Worm (Caenorhabditis elegans): ENCODE measurements around the gene odr-8.

odr-8 gene

DNA sequence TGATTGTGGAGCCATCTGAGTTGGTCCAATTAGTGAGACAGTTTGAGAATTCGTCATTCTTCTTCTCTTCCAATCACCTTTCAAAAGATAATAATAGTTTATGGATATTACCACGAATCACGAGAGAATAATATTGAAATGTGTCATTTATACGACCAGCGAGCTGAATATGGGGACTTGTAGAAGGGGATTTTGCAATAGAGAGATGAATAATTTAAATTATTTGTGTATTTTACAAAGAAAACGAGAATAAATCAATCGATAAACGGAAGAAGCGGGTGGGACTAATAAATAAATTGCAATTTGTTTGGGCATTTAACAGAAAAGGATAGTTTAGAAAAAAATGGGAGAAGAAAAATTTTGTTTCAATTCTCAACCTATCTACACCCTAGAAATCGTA, at the start of gene odr-8:
odr-8 (minus strand) TSS at position 101 of the 400 bp plus-strand sequence.
- TF ChIP-seq nhr-237 (tag; optimal IDR thresholded peaks at IDR 0.05) (no peak), unc-120 (tag; optimal IDR thresholded peaks at IDR 0.05; ENCODE audit: poor library complexity, severe bottlenecking) (no peak), bed-3 (GFP tag; optimal IDR thresholded peaks at IDR 0.05) (no peak), drap-1 (GFP tag; optimal IDR thresholded peaks at IDR 0.05) (no peak), M03D4.4 (tag; optimal IDR thresholded peaks at IDR 0.05) (no peak), nhr-2 (tag; optimal IDR thresholded peaks at IDR 0.05) (no peak), mab-5 (tag; optimal IDR thresholded peaks at IDR 0.05) (no peak), nhr-28 (tag; optimal IDR thresholded peaks at IDR 0.05) (no peak), ceh-83 (GFP tag; optimal IDR thresholded peaks at IDR 0.05) (no peak), nhr-76 (tag; optimal IDR thresholded peaks at IDR 0.05) (no peak), elt-3 (tag; optimal IDR thresholded peaks at IDR 0.05) (no peak)

DNA sequence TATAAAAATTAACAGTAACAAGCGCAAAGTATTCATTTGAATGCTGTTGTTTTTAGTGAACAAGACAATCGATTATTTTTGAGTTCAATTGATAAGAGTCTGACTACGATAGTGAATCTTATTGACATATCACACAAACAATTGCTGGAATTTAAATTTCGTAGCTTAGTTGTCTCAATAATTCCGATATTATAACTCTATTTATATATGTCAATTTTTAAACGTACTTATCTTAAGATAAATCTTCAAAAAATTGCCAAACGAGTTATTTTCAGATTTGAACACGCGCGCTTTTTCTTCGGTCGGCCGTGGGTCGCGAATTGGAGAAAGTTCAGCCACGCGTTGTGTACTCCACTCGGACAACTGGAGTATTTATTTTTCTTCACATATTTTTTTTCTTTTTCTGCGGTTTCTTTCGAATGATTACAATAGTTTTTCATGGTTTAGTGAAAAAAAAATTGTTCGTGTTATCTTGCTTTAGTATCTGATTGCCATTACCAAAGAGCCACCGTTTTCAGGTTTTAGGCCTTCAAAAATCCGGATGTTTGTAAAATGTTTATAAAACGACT, 49.3 kb upstream of the odr-8 start, which contains the start of the genes cest-5.1 and C01B10.9:
cest-5.1 (minus strand) TSS at position 51 of the 569 bp plus-strand sequence.
C01B10.9 (plus strand) TSS at position 519 of the 569 bp plus-strand sequence.
- TF ChIP-seq ces-1 (GFP tag; optimal IDR thresholded peaks at IDR 0.05), result peak; percentile 44
- no peak for TF ChIP-seq sem-2 (GFP tag; optimal IDR thresholded peaks at IDR 0.05)
- no peak for TF ChIP-seq nhr-76 (tag; optimal IDR thresholded peaks at IDR 0.05)
- TF ChIP-seq bed-3 (GFP tag; optimal IDR thresholded peaks at IDR 0.05), result no peak
- TF ChIP-seq mep-1 (tag; optimal IDR thresholded peaks at IDR 0.05), result no peak
- TF ChIP-seq blmp-1 (tag; optimal IDR thresholded peaks at IDR 0.05), result no peak
- no peak for TF ChIP-seq unc-62 (GFP tag; optimal IDR thresholded peaks at IDR 0.05)
- TF ChIP-seq cnd-1 (tag; optimal IDR thresholded peaks at IDR 0.05), result no peak
- TF ChIP-seq hlh-1 (tag; optimal IDR thresholded peaks at IDR 0.05), result no peak
- no peak for TF ChIP-seq lin-32 (GFP tag; optimal IDR thresholded peaks at IDR 0.05)
- no peak for TF ChIP-seq elt-3 (tag; optimal IDR thresholded peaks at IDR 0.05)
- no peak for TF ChIP-seq unc-39 (tag; optimal IDR thresholded peaks at IDR 0.05)
- TF ChIP-seq mab-5 (tag; optimal IDR thresholded peaks at IDR 0.05), result no peak
- no peak for TF ChIP-seq unc-120 (tag; optimal IDR thresholded peaks at IDR 0.05; ENCODE audit: poor library complexity, severe bottlenecking)
- TF ChIP-seq lsy-2 (tag; optimal IDR thresholded peaks at IDR 0.05), result peak; percentile 40

DNA sequence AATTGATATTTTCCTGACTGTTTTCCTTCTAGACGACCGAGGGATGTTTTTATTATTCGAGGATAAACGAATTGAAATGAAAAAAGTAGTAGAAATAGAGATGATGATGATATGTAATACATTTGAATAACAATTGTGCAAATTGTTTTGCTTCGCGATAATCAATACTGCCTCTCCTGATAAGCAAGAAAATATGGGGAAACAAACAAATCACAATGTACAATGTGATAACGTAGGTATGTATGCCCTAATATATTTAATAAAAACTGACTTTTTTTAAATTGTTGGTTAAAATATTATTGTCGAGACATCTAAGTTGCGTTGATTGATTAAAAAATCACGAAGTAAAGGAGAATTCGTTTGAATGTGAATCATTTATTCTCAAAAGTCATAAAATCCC, 45.3 kb upstream of the odr-8 start, which contains the start of gene cest-5.2:
cest-5.2 (minus strand) TSS at position 128 of the 400 bp plus-strand sequence.
- TF ChIP-seq ceh-39 (tag; optimal IDR thresholded peaks at IDR 0.05) (no peak), unc-62 (GFP tag; optimal IDR thresholded peaks at IDR 0.05) (no peak), zip-8 (tag; optimal IDR thresholded peaks at IDR 0.05) (no peak), ces-1 (GFP tag; optimal IDR thresholded peaks at IDR 0.05) (no peak), ceh-83 (GFP tag; optimal IDR thresholded peaks at IDR 0.05) (no peak), tbx-8 (GFP tag; optimal IDR thresholded peaks at IDR 0.05) (no peak), nhr-237 (tag; optimal IDR thresholded peaks at IDR 0.05) (no peak), mep-1 (tag; optimal IDR thresholded peaks at IDR 0.05) (no peak), mab-5 (tag; optimal IDR thresholded peaks at IDR 0.05) (no peak), lin-13 (tag; optimal IDR thresholded peaks at IDR 0.05) (no peak), unc-39 (tag; optimal IDR thresholded peaks at IDR 0.05) (no peak)

DNA sequence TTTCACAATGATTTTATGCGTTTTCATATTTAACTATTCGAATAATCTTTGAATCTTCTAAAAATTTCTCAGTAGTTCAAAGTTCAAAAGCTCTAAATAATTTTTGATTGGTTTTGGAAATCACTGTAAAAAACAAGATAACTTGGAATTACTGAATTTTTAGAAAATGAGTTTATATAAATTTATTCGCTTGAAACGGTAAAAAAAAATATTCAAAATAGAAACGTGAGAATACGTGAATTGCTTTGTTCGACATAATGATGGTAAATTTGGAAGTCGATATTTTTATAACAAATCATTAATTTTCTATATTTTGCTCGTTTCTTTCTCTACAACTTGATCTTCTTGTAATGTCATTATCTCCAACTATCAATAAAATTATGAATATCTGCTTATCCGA, 40.9 kb upstream of the odr-8 start, which contains the start of gene C01B10.44:
C01B10.44 (plus strand) TSS at position 301 of the 400 bp plus-strand sequence.
- TF ChIP-seq nhr-28 (tag; optimal IDR thresholded peaks at IDR 0.05) (no peak), unc-120 (tag; optimal IDR thresholded peaks at IDR 0.05; ENCODE audit: poor library complexity, severe bottlenecking) (no peak), sptf-1 (tag; optimal IDR thresholded peaks at IDR 0.05) (no peak), hlh-1 (tag; optimal IDR thresholded peaks at IDR 0.05) (no peak), mls-2 (tag; optimal IDR thresholded peaks at IDR 0.05) (no peak), snpc-4 (tag; optimal IDR thresholded peaks at IDR 0.05) (no peak), zip-8 (tag; optimal IDR thresholded peaks at IDR 0.05) (no peak), ham-2 (GFP tag; optimal IDR thresholded peaks at IDR 0.05) (no peak)

- TF ChIP-seq mls-2 (tag; optimal IDR thresholded peaks at IDR 0.05), result no peak
- TF ChIP-seq zip-8 (tag; optimal IDR thresholded peaks at IDR 0.05), result no peak
- TF ChIP-seq ztf-11 (tag; optimal IDR thresholded peaks at IDR 0.05), result no peak
- no peak for TF ChIP-seq sem-2 (GFP tag; optimal IDR thresholded peaks at IDR 0.05)
- TF ChIP-seq elt-3 (tag; optimal IDR thresholded peaks at IDR 0.05), result no peak
- TF ChIP-seq unc-120 (tag; optimal IDR thresholded peaks at IDR 0.05; ENCODE audit: poor library complexity, severe bottlenecking), result no peak
- TF ChIP-seq unc-39 (tag; optimal IDR thresholded peaks at IDR 0.05), result no peak
- no peak for TF ChIP-seq drap-1 (GFP tag; optimal IDR thresholded peaks at IDR 0.05)
- TF ChIP-seq pha-4 (tag; optimal IDR thresholded peaks at IDR 0.05), result no peak
- TF ChIP-seq nhr-2 (tag; optimal IDR thresholded peaks at IDR 0.05), result no peak
- TF ChIP-seq M03D4.4 (tag; optimal IDR thresholded peaks at IDR 0.05), result no peak
- TF ChIP-seq hlh-1 (tag; optimal IDR thresholded peaks at IDR 0.05), result no peak
Observed at ce11 chrIV:6622142-6622541, 39.6 kb upstream of the odr-8 start.

Measured in whole organism, mixed stage, embryonic.